Fruit fly (Drosophila melanogaster) whole organism, wandering third instar larva: ENCODE data around the gene CG5611.

Experiments
- Dif ChIP-seq: fragments of 200-275, 200-300 bp; sonication (Bioruptor generic); optimal IDR thresholded peaks from 2 replicates; lab custom pipeline; 2018; ENCODE audit warnings: missing biosample characterization, missing genetic modification characterization; ENCODE audit not compliant: partially characterized antibody
- GATAd ChIP-seq: sonication (Bioruptor generic); optimal IDR thresholded peaks from 2 replicates; lab custom pipeline; 2016; ENCODE audit warnings: missing biosample characterization, missing genetic modification characterization
- Myc ChIP-seq: fragments of >200 bp; optimal IDR thresholded peaks from 2 replicates; lab custom pipeline; 2017

dm6 chr3R:27597258-27597657 lies 38.6 kb downstream of the CG5611 start:
- TF ChIP-seq Dif (GFP tag; lab: Kevin White, UChicago) (no peak), Myc (lab: Kevin White, UChicago) (no peak), GATAd (GFP tag; lab: Kevin White, UChicago) (no peak)
